Fruit fly (Drosophila melanogaster): Measurements from ENCODE around the gene CG18088.

The CG18088 gene

DNA sequence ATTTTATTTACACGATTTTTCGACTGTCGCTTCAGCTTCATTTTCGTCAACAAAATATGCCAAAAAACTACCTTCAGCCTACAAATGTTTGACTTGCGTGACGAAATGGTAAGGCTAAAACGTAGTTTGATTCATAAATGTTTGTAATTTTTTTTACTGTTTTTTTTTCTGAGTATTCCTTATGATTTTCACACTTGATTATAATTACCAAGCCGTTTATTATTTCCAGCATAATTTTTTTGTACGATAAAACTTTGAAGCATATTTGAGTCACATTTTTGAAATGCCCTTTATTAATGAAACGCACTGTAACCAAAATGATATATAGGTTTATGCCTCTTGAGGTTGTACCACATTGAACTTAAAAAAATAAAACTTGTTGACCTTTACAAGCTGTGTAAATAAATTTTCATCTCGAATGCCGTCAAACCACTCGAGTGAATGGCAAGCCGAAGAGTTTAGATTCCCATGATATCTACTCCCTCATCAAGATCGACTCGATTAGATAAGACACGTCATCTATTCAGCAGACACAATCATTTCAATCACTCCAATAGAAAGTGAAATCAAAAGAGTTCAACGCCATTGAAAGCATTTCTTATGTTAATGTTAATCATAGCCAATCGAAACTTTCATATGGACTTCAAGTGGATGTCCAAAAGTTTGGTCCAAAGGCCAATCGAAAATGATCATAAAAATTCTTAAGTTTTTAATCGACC is 15.4 kb downstream of the CG18088 start (continued):
- TF ChIP-seq CG15479 (GFP tag; optimal IDR thresholded peaks at IDR 0.05) (no peak), CG13296 (GFP tag; optimal IDR thresholded peaks at IDR 0.05) (peak; percentile 63), gce (GFP tag; IDR thresholded peaks at IDR 0.05) (no peak), seq (GFP tag; IDR thresholded peaks at IDR 0.05) (peak; percentile 32; the same call in 1 of the 2 replicates), Lhr (GFP tag; optimal IDR thresholded peaks at IDR 0.05) (no peak), CG31441 (GFP tag; IDR thresholded peaks at IDR 0.05) (peak; percentile 58; the same call in 1 of the 2 replicates), CG8924 (tag; optimal IDR thresholded peaks at IDR 0.05) (no peak), sd (tag; optimal IDR thresholded peaks at IDR 0.05) (peak; percentile 52), CG8290 (GFP tag; optimal IDR thresholded peaks at IDR 0.05) (no peak), CG8290 (tag; optimal IDR thresholded peaks at IDR 0.05) (no peak), CG3726 (GFP tag; IDR thresholded peaks at IDR 0.05) (no peak), inv (GFP tag; IDR thresholded peaks at IDR 0.05; ENCODE audit: partially characterized antibody) (no peak), Gsc (GFP tag; IDR thresholded peaks at IDR 0.05) (no peak), lmd (GFP tag; IDR thresholded peaks at IDR 0.05) (peak; percentile 62; the same call in 1 of the 2 replicates), btn (GFP tag; optimal IDR thresholded peaks at IDR 0.05) (no peak), CG11456 (GFP tag; IDR thresholded peaks at IDR 0.05) (no peak), odd (GFP tag; optimal IDR thresholded peaks at IDR 0.05) (peak; percentile 53), Xbp1 (GFP tag; optimal IDR thresholded peaks at IDR 0.05) (peak; percentile 51), peb (GFP tag; IDR thresholded peaks at IDR 0.05) (no peak), CG16863 (GFP tag; optimal IDR thresholded peaks at IDR 0.05) (peak; percentile 27), Asciz (GFP tag; optimal IDR thresholded peaks at IDR 0.05) (peak; percentile 49), CG31388 (GFP tag; optimal IDR thresholded peaks at IDR 0.05) (no peak), CG12744 (GFP tag; optimal IDR thresholded peaks at IDR 0.05) (peak; percentile 23), tna (GFP tag; IDR thresholded peaks at IDR 0.05; ENCODE audit: partially characterized antibody) (no peak), mirr (GFP tag; optimal IDR thresholded peaks at IDR 0.05) (no peak), CG12219 (GFP tag; optimal IDR thresholded peaks at IDR 0.05) (no peak), ase (GFP tag; IDR thresholded peaks at IDR 0.05) (peak; percentile 45; the same call in 1 of the 3 replicates), phol (tag; optimal IDR thresholded peaks at IDR 0.05) (peak; percentile 41), Bgb (GFP tag; IDR thresholded peaks at IDR 0.05; ENCODE audit: partially characterized antibody) (no peak), chn (GFP tag; optimal IDR thresholded peaks at IDR 0.05) (no peak), CG12769 (tag; optimal IDR thresholded peaks at IDR 0.05) (no peak), Max (GFP tag; optimal IDR thresholded peaks at IDR 0.05) (peak; percentile 14), CG8765 (GFP tag; IDR thresholded peaks at IDR 0.05) (no peak), luna (GFP tag; optimal IDR thresholded peaks at IDR 0.05) (no peak), Sry-β (GFP tag; optimal IDR thresholded peaks at IDR 0.05) (no peak), gcm2 (GFP tag; optimal IDR thresholded peaks at IDR 0.05) (no peak), CG3065 (GFP tag; optimal IDR thresholded peaks at IDR 0.05) (no peak), Dad (GFP tag; optimal IDR thresholded peaks at IDR 0.05) (no peak), mld (GFP tag; IDR thresholded peaks at IDR 0.05; ENCODE audit: partially characterized antibody) (no peak), salm (tag; optimal IDR thresholded peaks at IDR 0.05) (peak; percentile 40), D19B (GFP tag; optimal IDR thresholded peaks at IDR 0.05) (no peak), Antp (GFP tag; optimal IDR thresholded peaks at IDR 0.05) (peak; percentile 22), Vsx1 (GFP tag; optimal IDR thresholded peaks at IDR 0.05) (peak; percentile 15), caup (GFP tag; optimal IDR thresholded peaks at IDR 0.05; ENCODE audit: severe bottlenecking) (peak; percentile 27), CG13894 (tag; optimal IDR thresholded peaks at IDR 0.05) (no peak), twi (tag; optimal IDR thresholded peaks at IDR 0.05) (no peak), CG7928 (GFP tag; optimal IDR thresholded peaks at IDR 0.05) (peak; percentile 4), CG14860 (GFP tag; IDR thresholded peaks at IDR 0.05; ENCODE audit: partially characterized antibody) (no peak), CG43689 (GFP tag; IDR thresholded peaks at IDR 0.05) (no peak), toy (GFP tag; IDR thresholded peaks at IDR 0.05) (no peak)

All from whole organism, embryonic.